Worm (Caenorhabditis elegans) whole organism, L2 larva: ENCODE data around the gene rpl-29.

Source experiments
- C34F6.9 ChIP-seq: fragments of 150-350 bp; optimal IDR thresholded peaks from 2 replicates; lab custom pipeline; 2014; ENCODE audit warnings: missing biosample characterization, missing genetic modification characterization
- F13H6.1 ChIP-seq: sonication (generic microtip); optimal IDR thresholded peaks from 2 replicates; lab custom pipeline; 2016; ENCODE audit warnings: missing genetic modification characterization, missing compliant biosample characterization
- R02D3.7 ChIP-seq: fragments of 150-350 bp; optimal IDR thresholded peaks from 2 replicates; lab custom pipeline; 2014; ENCODE audit warnings: missing biosample characterization, missing genetic modification characterization
- Y55F3AM.14 ChIP-seq: fragments of 200-800 bp; sonication (Bioruptor generic); optimal IDR thresholded peaks from 2 replicates; lab custom pipeline; 2018; ENCODE audit warnings: mild to moderate bottlenecking, missing genetic modification characterization, missing compliant biosample characterization
- ZK546.5 ChIP-seq: sonication (generic microtip); optimal IDR thresholded peaks from 2 replicates; lab custom pipeline; 2017; ENCODE audit warnings: missing biosample characterization, missing genetic modification characterization
- alr-1 ChIP-seq: fragments of 150-350 bp; optimal IDR thresholded peaks from 2 replicates; lab custom pipeline; 2014; ENCODE audit warnings: missing biosample characterization, missing genetic modification characterization
- aly-2 ChIP-seq: fragments of 150-350 bp; optimal IDR thresholded peaks from 2 replicates; lab custom pipeline; 2014; ENCODE audit warnings: missing biosample characterization, missing genetic modification characterization
- ama-1 ChIP-seq: fragments of 150-350 bp; optimal IDR thresholded peaks from 2 replicates; lab custom pipeline; 2018; ENCODE audit warnings: inconsistent platforms
- blmp-1 ChIP-seq: sonication (generic microtip); optimal IDR thresholded peaks from 2 replicates; lab custom pipeline; 2017; ENCODE audit warnings: missing genetic modification characterization, mild to moderate bottlenecking, missing compliant biosample characterization, antibody characterized with exemption, moderate library complexity; ENCODE audit not compliant: insufficient read depth
- ceh-16 ChIP-seq: fragments of 150-350 bp; optimal IDR thresholded peaks from 2 replicates; lab custom pipeline; 2014; ENCODE audit warnings: missing biosample characterization, missing genetic modification characterization
- ceh-82 ChIP-seq: fragments of 150-350 bp; optimal IDR thresholded peaks from 2 replicates; lab custom pipeline; 2014; ENCODE audit warnings: missing biosample characterization, missing genetic modification characterization
- crh-2 ChIP-seq: sonication (generic microtip); optimal IDR thresholded peaks from 2 replicates; lab custom pipeline; 2017; ENCODE audit warnings: missing biosample characterization, missing genetic modification characterization
- dmd-4 ChIP-seq: sonication (generic microtip); optimal IDR thresholded peaks from 2 replicates; lab custom pipeline; 2017; ENCODE audit warnings: missing biosample characterization, missing genetic modification characterization
- egl-27 ChIP-seq: sonication (generic microtip); optimal IDR thresholded peaks from 3 replicates; lab custom pipeline; 2017; ENCODE audit warnings: missing biosample characterization, missing genetic modification reagents, missing genetic modification characterization
- elt-1 ChIP-seq: fragments of 150-350 bp; optimal IDR thresholded peaks from 2 replicates; lab custom pipeline; 2014; ENCODE audit warnings: missing biosample characterization, missing genetic modification characterization
- elt-3 ChIP-seq: sonication (generic microtip); optimal IDR thresholded peaks from 2 replicates; lab custom pipeline; 2017; ENCODE audit warnings: missing biosample characterization, missing genetic modification characterization
- fos-1 ChIP-seq: fragments of 150-350 bp; optimal IDR thresholded peaks from 2 replicates; lab custom pipeline; 2014; ENCODE audit warnings: missing biosample characterization, missing genetic modification characterization
- gmeb-1 ChIP-seq: fragments of 150-350 bp; optimal IDR thresholded peaks from 2 replicates; lab custom pipeline; 2014; ENCODE audit warnings: missing biosample characterization, missing genetic modification characterization
- lin-11 ChIP-seq: fragments of 150-350 bp; sonication (generic microtip); optimal IDR thresholded peaks from 2 replicates; lab custom pipeline; 2014; ENCODE audit warnings: missing biosample characterization, missing genetic modification characterization, inconsistent platforms, mixed read lengths
- lin-13 ChIP-seq: fragments of 150-350 bp; optimal IDR thresholded peaks from 2 replicates; lab custom pipeline; 2014; ENCODE audit warnings: missing biosample characterization, missing genetic modification reagents, missing genetic modification characterization
- lin-39 ChIP-seq: fragments of 150-350 bp; optimal IDR thresholded peaks from 2 replicates; lab custom pipeline; 2014; ENCODE audit warnings: missing biosample characterization, missing genetic modification reagents, missing genetic modification characterization
- lsy-2 ChIP-seq, 2 experiments: fragments of 150-350 bp in 1 of 2; sonication (generic microtip) in 1 of 2; optimal IDR thresholded peaks; 2 replicates each; lab custom pipeline; 2014 to 2017; ENCODE audit warnings: missing biosample characterization in 2 of 2, missing genetic modification characterization in 2 of 2
- mab-5 ChIP-seq: fragments of 150-350 bp; optimal IDR thresholded peaks from 2 replicates; lab custom pipeline; 2014; ENCODE audit warnings: missing biosample characterization, missing genetic modification characterization
- mbf-1 ChIP-seq: sonication (generic microtip); optimal IDR thresholded peaks from 2 replicates; lab custom pipeline; 2017; ENCODE audit warnings: missing biosample characterization, missing genetic modification characterization
- mdl-1 ChIP-seq, 2 experiments: fragments of 150-350 bp in 1 of 2; sonication (generic microtip) in 1 of 2; optimal IDR thresholded peaks; 2 replicates each; lab custom pipeline; 2017; ENCODE audit warnings: missing biosample characterization in 2 of 2, missing genetic modification characterization in 2 of 2
- nhr-10 ChIP-seq: sonication (generic microtip); optimal IDR thresholded peaks from 2 replicates; lab custom pipeline; 2017; ENCODE audit warnings: missing biosample characterization, missing genetic modification characterization
- nhr-11 ChIP-seq: fragments of 150-350 bp; optimal IDR thresholded peaks from 2 replicates; lab custom pipeline; 2014; ENCODE audit warnings: missing biosample characterization, missing genetic modification characterization
- nhr-12 ChIP-seq: fragments of 150-350 bp; optimal IDR thresholded peaks from 2 replicates; lab custom pipeline; 2014; ENCODE audit warnings: missing biosample characterization, missing genetic modification characterization
- nhr-129 ChIP-seq: fragments of 150-350 bp; optimal IDR thresholded peaks from 2 replicates; lab custom pipeline; 2014; ENCODE audit warnings: missing biosample characterization, missing genetic modification characterization
- nhr-21 ChIP-seq: fragments of 150-350 bp; optimal IDR thresholded peaks from 2 replicates; lab custom pipeline; 2014; ENCODE audit warnings: missing biosample characterization, missing genetic modification characterization
- nhr-23 ChIP-seq: fragments of 150-350 bp; optimal IDR thresholded peaks from 2 replicates; lab custom pipeline; 2014; ENCODE audit warnings: missing biosample characterization, missing genetic modification reagents, missing genetic modification characterization
- nhr-237 ChIP-seq: fragments of 150-350 bp; optimal IDR thresholded peaks from 2 replicates; lab custom pipeline; 2014; ENCODE audit warnings: missing biosample characterization, missing genetic modification characterization
- nhr-25 ChIP-seq: fragments of 150-350 bp; sonication (generic microtip); optimal IDR thresholded peaks from 3 replicates; lab custom pipeline; 2014; ENCODE audit warnings: missing biosample characterization, missing genetic modification characterization
- nhr-6 ChIP-seq: fragments of 150-350 bp; optimal IDR thresholded peaks from 2 replicates; lab custom pipeline; 2014; ENCODE audit warnings: missing biosample characterization, missing genetic modification characterization
- nhr-77 ChIP-seq: fragments of 150-350 bp; optimal IDR thresholded peaks from 2 replicates; lab custom pipeline; 2014; ENCODE audit warnings: missing biosample characterization, missing genetic modification characterization
- peb-1 ChIP-seq: fragments of 150-350 bp; optimal IDR thresholded peaks from 2 replicates; lab custom pipeline; 2014; ENCODE audit warnings: missing biosample characterization, missing genetic modification characterization
- sem-4 ChIP-seq: fragments of 150-350 bp; optimal IDR thresholded peaks from 2 replicates; lab custom pipeline; 2014; ENCODE audit warnings: missing biosample characterization, missing genetic modification reagents, missing genetic modification characterization
- skn-1 ChIP-seq: sonication (generic microtip); optimal IDR thresholded peaks from 2 replicates; lab custom pipeline; 2017; ENCODE audit warnings: missing biosample characterization, missing genetic modification characterization
- sma-3 ChIP-seq: sonication (generic microtip); optimal IDR thresholded peaks from 2 replicates; lab custom pipeline; 2016; ENCODE audit warnings: missing genetic modification reagents, missing genetic modification characterization, missing compliant biosample characterization
- sma-9 ChIP-seq, 2 experiments: fragments of 150-350 bp in 1 of 2; sonication (generic microtip) in 1 of 2; optimal IDR thresholded peaks; 2 replicates each; lab custom pipeline; 2014 to 2016; ENCODE audit warnings: missing genetic modification characterization in 2 of 2, mild to moderate bottlenecking in 1 of 2, missing biosample characterization in 1 of 2, missing compliant biosample characterization in 1 of 2, missing genetic modification reagents in 1 of 2, moderate library complexity in 1 of 2
- snpc-4 ChIP-seq: fragments of 150-350 bp; optimal IDR thresholded peaks from 2 replicates; lab custom pipeline; 2014; ENCODE audit warnings: missing biosample characterization, missing genetic modification characterization
- unc-39 ChIP-seq: fragments of 150-350 bp; optimal IDR thresholded peaks from 2 replicates; lab custom pipeline; 2014; ENCODE audit warnings: missing biosample characterization, missing genetic modification characterization
- unc-55 ChIP-seq: fragments of 150-350 bp; sonication (generic microtip); optimal IDR thresholded peaks from 3 replicates; lab custom pipeline; 2014; ENCODE audit warnings: missing biosample characterization, missing genetic modification reagents, missing genetic modification characterization
- unc-62 ChIP-seq: fragments of 150-350 bp; optimal IDR thresholded peaks from 2 replicates; lab custom pipeline; 2014; ENCODE audit warnings: missing biosample characterization, missing genetic modification reagents, missing genetic modification characterization
- zag-1 ChIP-seq: fragments of 150-350 bp; optimal IDR thresholded peaks from 2 replicates; lab custom pipeline; 2014; ENCODE audit warnings: missing biosample characterization, missing genetic modification characterization
- ztf-1 ChIP-seq: fragments of 200-800 bp; sonication (Bioruptor generic); conservative IDR thresholded peaks from 2 replicates; pipeline ENCODE4 v1.3.6; 2022; ENCODE audit warnings: missing genetic modification characterization, missing compliant biosample characterization
- ztf-11 ChIP-seq: sonication (generic microtip); optimal IDR thresholded peaks from 2 replicates; lab custom pipeline; 2017; ENCODE audit warnings: missing biosample characterization, missing genetic modification characterization
- ztf-4 ChIP-seq: fragments of 150-350 bp; optimal IDR thresholded peaks from 2 replicates; lab custom pipeline; 2014; ENCODE audit warnings: missing biosample characterization, missing genetic modification characterization

rpl-29 gene

ce11 chrIV:13910931-13911330, 28.9 kb downstream of the rpl-29 start:
- TF ChIP-seq crh-2 (peak; percentile 27), nhr-11 (tag; lab: Kevin White, UChicago) (no peak), nhr-21 (tag; lab: Kevin White, UChicago) (peak; percentile 14), peb-1 (tag; lab: Kevin White, UChicago) (no peak), gmeb-1 (tag; lab: Kevin White, UChicago) (no peak), mdl-1 (tag; optimal IDR thresholded peaks at IDR 0.05; lab: Kevin White, UChicago) (no peak), sem-4 (tag; lab: Kevin White, UChicago) (no peak), nhr-25 (tag; lab: Kevin White, UChicago) (peak; percentile 78), elt-3 (tag; lab: Kevin White, UChicago) (no peak), ZK546.5 (tag; lab: Kevin White, UChicago) (no peak), aly-2 (tag; lab: Kevin White, UChicago) (no peak), unc-62 (no peak), ztf-4 (tag; lab: Kevin White, UChicago) (peak; percentile 48), unc-39 (tag; lab: Kevin White, UChicago) (no peak), F13H6.1 (tag; lab: Kevin White, UChicago) (no peak), blmp-1 (tag; lab: Kevin White, UChicago) (peak; percentile 96), R02D3.7 (tag; lab: Kevin White, UChicago) (no peak), nhr-129 (peak; percentile 60), egl-27 (no peak), fos-1 (tag; lab: Kevin White, UChicago) (no peak), lin-11 (no peak), lin-39 (tag; lab: Kevin White, UChicago) (no peak), mbf-1 (no peak), elt-1 (tag; lab: Kevin White, UChicago) (no peak), alr-1 (tag; lab: Kevin White, UChicago) (no peak), nhr-10 (no peak), ztf-11 (no peak), nhr-23 (tag; lab: Kevin White, UChicago) (no peak), ama-1 (lab: Kevin White, UChicago) (no peak), nhr-12 (tag; lab: Kevin White, UChicago) (no peak), mab-5 (no peak), skn-1 (tag; lab: Kevin White, UChicago) (no peak), dmd-4 (tag; lab: Kevin White, UChicago) (no peak), C34F6.9 (tag; lab: Kevin White, UChicago) (no peak), sma-9 (GFP tag; optimal IDR thresholded peaks at IDR 0.05; lab: Kevin White, UChicago) (peak; percentile 61), sma-9 (tag; optimal IDR thresholded peaks at IDR 0.05; lab: Kevin White, UChicago) (no peak), lsy-2 (tag; optimal IDR thresholded peaks at IDR 0.05; lab: Kevin White, UChicago) (peak in 1 of 2 experiments; percentile 2), ceh-16 (tag; lab: Kevin White, UChicago) (no peak), nhr-237 (tag; lab: Kevin White, UChicago) (no peak), unc-55 (GFP tag; lab: Kevin White, UChicago) (no peak), nhr-6 (tag; lab: Kevin White, UChicago) (no peak), ztf-1 (GFP tag; lab: Robert Waterston, UW) (no peak), nhr-77 (no peak), zag-1 (no peak), snpc-4 (tag; lab: Kevin White, UChicago) (no peak), Y55F3AM.14 (no peak), lin-13 (GFP tag; lab: Kevin White, UChicago) (no peak), sma-3 (GFP tag; lab: Kevin White, UChicago) (peak; percentile 73), ceh-82 (tag; lab: Kevin White, UChicago) (no peak)
